Fruit fly (Drosophila melanogaster): ENCODE results near the gene CG8539.

- TF ChIP-seq psq (optimal IDR thresholded peaks at IDR 0.05) (no peak), h (optimal IDR thresholded peaks at IDR 0.05) (no peak), insv (optimal IDR thresholded peaks at IDR 0.05) (no peak), Sin3A (optimal IDR thresholded peaks at IDR 0.05) (no peak), Myc (optimal IDR thresholded peaks at IDR 0.05) (no peak)
Observed at dm6 chr3L:7528380-7529080, 29.9 kb upstream of the CG8539 start, which contains the start of gene lqf.
